Worm (Caenorhabditis elegans) whole organism, L2 larva: ENCODE data around the gene pph-4.2.

Source experiments
- F13H6.1 ChIP-seq: sonication (generic microtip); optimal IDR thresholded peaks from 2 replicates; lab custom pipeline; 2016; ENCODE audit warnings: missing genetic modification characterization, missing compliant biosample characterization
- R02D3.7 ChIP-seq: fragments of 150-350 bp; optimal IDR thresholded peaks from 2 replicates; lab custom pipeline; 2014; ENCODE audit warnings: missing biosample characterization, missing genetic modification characterization
- alr-1 ChIP-seq: fragments of 150-350 bp; optimal IDR thresholded peaks from 2 replicates; lab custom pipeline; 2014; ENCODE audit warnings: missing biosample characterization, missing genetic modification characterization
- aly-2 ChIP-seq: fragments of 150-350 bp; optimal IDR thresholded peaks from 2 replicates; lab custom pipeline; 2014; ENCODE audit warnings: missing biosample characterization, missing genetic modification characterization
- ama-1 ChIP-seq: fragments of 150-350 bp; optimal IDR thresholded peaks from 2 replicates; lab custom pipeline; 2018; ENCODE audit warnings: inconsistent platforms
- blmp-1 ChIP-seq: sonication (generic microtip); optimal IDR thresholded peaks from 2 replicates; lab custom pipeline; 2017; ENCODE audit warnings: missing genetic modification characterization, mild to moderate bottlenecking, missing compliant biosample characterization, antibody characterized with exemption, moderate library complexity; ENCODE audit not compliant: insufficient read depth
- ceh-82 ChIP-seq: fragments of 150-350 bp; optimal IDR thresholded peaks from 2 replicates; lab custom pipeline; 2014; ENCODE audit warnings: missing biosample characterization, missing genetic modification characterization
- crh-2 ChIP-seq: sonication (generic microtip); optimal IDR thresholded peaks from 2 replicates; lab custom pipeline; 2017; ENCODE audit warnings: missing biosample characterization, missing genetic modification characterization
- dmd-4 ChIP-seq: sonication (generic microtip); optimal IDR thresholded peaks from 2 replicates; lab custom pipeline; 2017; ENCODE audit warnings: missing biosample characterization, missing genetic modification characterization
- egl-27 ChIP-seq: sonication (generic microtip); optimal IDR thresholded peaks from 3 replicates; lab custom pipeline; 2017; ENCODE audit warnings: missing biosample characterization, missing genetic modification reagents, missing genetic modification characterization
- elt-1 ChIP-seq: fragments of 150-350 bp; optimal IDR thresholded peaks from 2 replicates; lab custom pipeline; 2014; ENCODE audit warnings: missing biosample characterization, missing genetic modification characterization
- elt-3 ChIP-seq: sonication (generic microtip); optimal IDR thresholded peaks from 2 replicates; lab custom pipeline; 2017; ENCODE audit warnings: missing biosample characterization, missing genetic modification characterization
- fos-1 ChIP-seq: fragments of 150-350 bp; optimal IDR thresholded peaks from 2 replicates; lab custom pipeline; 2014; ENCODE audit warnings: missing biosample characterization, missing genetic modification characterization
- gmeb-1 ChIP-seq: fragments of 150-350 bp; optimal IDR thresholded peaks from 2 replicates; lab custom pipeline; 2014; ENCODE audit warnings: missing biosample characterization, missing genetic modification characterization
- lin-13 ChIP-seq: fragments of 150-350 bp; optimal IDR thresholded peaks from 2 replicates; lab custom pipeline; 2014; ENCODE audit warnings: missing biosample characterization, missing genetic modification reagents, missing genetic modification characterization
- lin-39 ChIP-seq: fragments of 150-350 bp; optimal IDR thresholded peaks from 2 replicates; lab custom pipeline; 2014; ENCODE audit warnings: missing biosample characterization, missing genetic modification reagents, missing genetic modification characterization
- lsy-2 ChIP-seq, 2 experiments: fragments of 150-350 bp in 1 of 2; sonication (generic microtip) in 1 of 2; optimal IDR thresholded peaks; 2 replicates each; lab custom pipeline; 2014 to 2017; ENCODE audit warnings: missing biosample characterization in 2 of 2, missing genetic modification characterization in 2 of 2
- nhr-11 ChIP-seq: fragments of 150-350 bp; optimal IDR thresholded peaks from 2 replicates; lab custom pipeline; 2014; ENCODE audit warnings: missing biosample characterization, missing genetic modification characterization
- nhr-129 ChIP-seq: fragments of 150-350 bp; optimal IDR thresholded peaks from 2 replicates; lab custom pipeline; 2014; ENCODE audit warnings: missing biosample characterization, missing genetic modification characterization
- nhr-23 ChIP-seq: fragments of 150-350 bp; optimal IDR thresholded peaks from 2 replicates; lab custom pipeline; 2014; ENCODE audit warnings: missing biosample characterization, missing genetic modification reagents, missing genetic modification characterization
- nhr-25 ChIP-seq: fragments of 150-350 bp; sonication (generic microtip); optimal IDR thresholded peaks from 3 replicates; lab custom pipeline; 2014; ENCODE audit warnings: missing biosample characterization, missing genetic modification characterization
- nhr-6 ChIP-seq: fragments of 150-350 bp; optimal IDR thresholded peaks from 2 replicates; lab custom pipeline; 2014; ENCODE audit warnings: missing biosample characterization, missing genetic modification characterization
- sem-4 ChIP-seq: fragments of 150-350 bp; optimal IDR thresholded peaks from 2 replicates; lab custom pipeline; 2014; ENCODE audit warnings: missing biosample characterization, missing genetic modification reagents, missing genetic modification characterization
- sma-3 ChIP-seq: sonication (generic microtip); optimal IDR thresholded peaks from 2 replicates; lab custom pipeline; 2016; ENCODE audit warnings: missing genetic modification reagents, missing genetic modification characterization, missing compliant biosample characterization
- sma-9 ChIP-seq, 2 experiments: fragments of 150-350 bp in 1 of 2; sonication (generic microtip) in 1 of 2; optimal IDR thresholded peaks; 2 replicates each; lab custom pipeline; 2014 to 2016; ENCODE audit warnings: missing genetic modification characterization in 2 of 2, mild to moderate bottlenecking in 1 of 2, missing biosample characterization in 1 of 2, missing compliant biosample characterization in 1 of 2, missing genetic modification reagents in 1 of 2, moderate library complexity in 1 of 2
- snpc-4 ChIP-seq: fragments of 150-350 bp; optimal IDR thresholded peaks from 2 replicates; lab custom pipeline; 2014; ENCODE audit warnings: missing biosample characterization, missing genetic modification characterization
- unc-55 ChIP-seq: fragments of 150-350 bp; sonication (generic microtip); optimal IDR thresholded peaks from 3 replicates; lab custom pipeline; 2014; ENCODE audit warnings: missing biosample characterization, missing genetic modification reagents, missing genetic modification characterization
- ztf-4 ChIP-seq: fragments of 150-350 bp; optimal IDR thresholded peaks from 2 replicates; lab custom pipeline; 2014; ENCODE audit warnings: missing biosample characterization, missing genetic modification characterization

The pph-4.2 gene

ce11 chrIII:12335400-12335994 is 41.6 kb downstream of the pph-4.2 start (continued):
- TF ChIP-seq snpc-4: peak; percentile 53
- TF ChIP-seq alr-1 (tag; lab: Kevin White, UChicago): no peak
- TF ChIP-seq elt-3 (tag; lab: Kevin White, UChicago): no peak
- TF ChIP-seq lin-13 (GFP tag; lab: Kevin White, UChicago): peak; percentile 35
- no peak for TF ChIP-seq ceh-82 (tag; lab: Kevin White, UChicago)

ce11 chrIII:12334268-12334667 is 42.8 kb downstream of the pph-4.2 start:
- no peak for TF ChIP-seq egl-27
- TF ChIP-seq aly-2 (tag; lab: Kevin White, UChicago): no peak
- no peak for TF ChIP-seq nhr-6 (tag; lab: Kevin White, UChicago)
- no peak for TF ChIP-seq ztf-4 (tag; lab: Kevin White, UChicago)
- TF ChIP-seq crh-2 (tag; lab: Kevin White, UChicago): no peak

ce11 chrIII:12333445-12333844 is 43.6 kb downstream of the pph-4.2 start, which contains the start of gene zip-1:
TSS of gene zip-1 (plus strand) at chrIII:12333745.
- TF ChIP-seq nhr-11 (tag; lab: Kevin White, UChicago) (no peak), nhr-129 (tag; lab: Kevin White, UChicago) (no peak), lin-13 (GFP tag; lab: Kevin White, UChicago) (no peak), ztf-4 (tag; lab: Kevin White, UChicago) (no peak), lin-39 (no peak), nhr-23 (tag; lab: Kevin White, UChicago) (no peak), ama-1 (no peak)

- no peak for TF ChIP-seq sma-3
- TF ChIP-seq F13H6.1 (tag; lab: Kevin White, UChicago): no peak
- TF ChIP-seq aly-2 (tag; lab: Kevin White, UChicago): no peak
- no peak for TF ChIP-seq dmd-4 (tag; lab: Kevin White, UChicago)
- TF ChIP-seq nhr-23 (tag; lab: Kevin White, UChicago): no peak
- no peak for TF ChIP-seq lin-13 (GFP tag; lab: Kevin White, UChicago)
Measured at ce11 chrIII:12331300-12331699, 45.7 kb downstream of the pph-4.2 start.

ce11 chrIII:12327528-12327997 is 49.5 kb downstream of the pph-4.2 start, which contains the start of the genes zip-12 and Y75B8A.63:
TSS of gene zip-12 (plus strand) at chrIII:12327914.
TSS of gene Y75B8A.63 (plus strand) at chrIII:12327947.
- TF ChIP-seq nhr-129 (tag; lab: Kevin White, UChicago): peak; percentile 7
- TF ChIP-seq fos-1 (tag; lab: Kevin White, UChicago): peak; percentile 85
- no peak for TF ChIP-seq lsy-2 (tag; optimal IDR thresholded peaks at IDR 0.05; lab: Kevin White, UChicago)
- no peak for TF ChIP-seq R02D3.7
- no peak for TF ChIP-seq nhr-25 (tag; lab: Kevin White, UChicago)
- TF ChIP-seq sma-9 (GFP tag; optimal IDR thresholded peaks at IDR 0.05; lab: Kevin White, UChicago): peak; percentile 4
- TF ChIP-seq sma-9 (tag; optimal IDR thresholded peaks at IDR 0.05; lab: Kevin White, UChicago): no peak
- no peak for TF ChIP-seq unc-55 (GFP tag; lab: Kevin White, UChicago)
- TF ChIP-seq blmp-1 (tag; lab: Kevin White, UChicago): no peak
- no peak for TF ChIP-seq elt-1 (tag; lab: Kevin White, UChicago)
- TF ChIP-seq sem-4: no peak
- peak; percentile 20 for TF ChIP-seq crh-2 (tag; lab: Kevin White, UChicago)

ce11 chrIII:12325284-12325683 is 51.8 kb downstream of the pph-4.2 start:
- TF ChIP-seq nhr-23 (tag; lab: Kevin White, UChicago) (no peak), F13H6.1 (tag; lab: Kevin White, UChicago) (peak; percentile 25), sma-3 (peak; percentile 0), dmd-4 (tag; lab: Kevin White, UChicago) (no peak), blmp-1 (tag; lab: Kevin White, UChicago) (no peak), nhr-129 (tag; lab: Kevin White, UChicago) (peak; percentile 20), fos-1 (tag; lab: Kevin White, UChicago) (peak; percentile 90), crh-2 (tag; lab: Kevin White, UChicago) (peak; percentile 95), elt-1 (tag; lab: Kevin White, UChicago) (no peak), gmeb-1 (tag; lab: Kevin White, UChicago) (peak; percentile 49), sma-9 (GFP tag; optimal IDR thresholded peaks at IDR 0.05; lab: Kevin White, UChicago) (peak; percentile 35), sma-9 (tag; optimal IDR thresholded peaks at IDR 0.05; lab: Kevin White, UChicago) (no peak)
